Worm (Caenorhabditis elegans) whole organism, midembryonic: ENCODE measurements around the gene C05E11.2.

ENCODE experiments used
- T22C8.4 ChIP-seq: fragments of 200-800 bp; sonication (Bioruptor generic); IDR thresholded peaks from 2 replicates; pipeline ENCODE4 v1.3.6; 2022; ENCODE audit warnings: missing genetic modification characterization, missing compliant biosample characterization
- cog-1 ChIP-seq: sonication (generic microtip); optimal IDR thresholded peaks from 2 replicates; lab custom pipeline; 2016; ENCODE audit warnings: missing genetic modification characterization, missing compliant biosample characterization
- flt-1 ChIP-seq: fragments of 200-800 bp; sonication (Bioruptor generic); IDR thresholded peaks from 2 replicates; pipeline ENCODE4 v1.3.6; 2022; ENCODE audit warnings: missing genetic modification characterization, missing compliant biosample characterization
- klf-2 ChIP-seq: fragments of 200-800 bp; sonication (Bioruptor generic); conservative IDR thresholded peaks from 2 replicates; pipeline ENCODE4 v1.3.6; 2022; ENCODE audit warnings: missing genetic modification reagents, missing genetic modification characterization, missing compliant biosample characterization
- med-1 ChIP-seq: sonication (generic microtip); optimal IDR thresholded peaks from 2 replicates; lab custom pipeline; 2017; ENCODE audit warnings: missing genetic modification characterization, mild to moderate bottlenecking, missing compliant biosample characterization, antibody characterized with exemption, missing genetic modification reagents; ENCODE audit not compliant: insufficient read depth
- tab-1 ChIP-seq: fragments of 200-800 bp; sonication (Bioruptor generic); IDR thresholded peaks from 2 replicates; pipeline ENCODE4 v1.3.6; 2022; ENCODE audit warnings: missing genetic modification characterization, missing compliant biosample characterization

ce11 chrX:4562288-4562687 lies 24.4 kb upstream of the C05E11.2 start:
- TF ChIP-seq cog-1 (tag; lab: Kevin White, UChicago) (no peak), flt-1 (GFP tag; lab: Robert Waterston, UW) (no peak), klf-2 (GFP tag; lab: Robert Waterston, UW) (no peak), med-1 (GFP tag; lab: Kevin White, UChicago) (no peak), tab-1 (GFP tag; lab: Robert Waterston, UW) (no peak), T22C8.4 (no peak)
